Fruit fly (Drosophila melanogaster) S2 (cell line): Measurements from ENCODE around the gene CG42685.

ENCODE experiments used
- CG8478 ChIP-seq: fragments of >200 bp; optimal IDR thresholded peaks from 2 replicates; lab custom pipeline; 2018
- CTCF ChIP-seq, 2 experiments: fragments of >200 bp; optimal IDR thresholded peaks; 2 replicates each; lab custom pipeline; 2018

- TF ChIP-seq CTCF (optimal IDR thresholded peaks at IDR 0.05; lab: Kevin White, UChicago) (no peak), CG8478 (lab: Kevin White, UChicago) (no peak)
Measured at dm6 chr2L:14680371-14680899, 49.5 kb downstream of the CG42685 start.
